Worm (Caenorhabditis elegans) whole organism, early embryonic: ENCODE data around the gene pgp-14.

Experiments
- B0310.2 ChIP-seq: sonication (generic microtip); optimal IDR thresholded peaks from 2 replicates; lab custom pipeline; 2016; ENCODE audit warnings: mild to moderate bottlenecking, missing genetic modification characterization, missing compliant biosample characterization
- F13C5.2 ChIP-seq: sonication (generic microtip); optimal IDR thresholded peaks from 2 replicates; lab custom pipeline; 2017; ENCODE audit warnings: mild to moderate bottlenecking, missing genetic modification characterization, inconsistent platforms, missing compliant biosample characterization
- aly-1 ChIP-seq: sonication (generic microtip); optimal IDR thresholded peaks from 2 replicates; lab custom pipeline; 2016; ENCODE audit warnings: missing genetic modification characterization, missing compliant biosample characterization
- ama-1 ChIP-seq: fragments of 150-350 bp; optimal IDR thresholded peaks from 2 replicates; lab custom pipeline; 2014
- ceh-13 ChIP-seq: fragments of 200-800 bp; sonication (Bioruptor generic); optimal IDR thresholded peaks from 2 replicates; lab custom pipeline; 2018; ENCODE audit warnings: mild to moderate bottlenecking, missing genetic modification characterization, missing compliant biosample characterization
- ceh-36 ChIP-seq: sonication (generic microtip); optimal IDR thresholded peaks from 2 replicates; lab custom pipeline; 2016; ENCODE audit warnings: missing genetic modification characterization, inconsistent platforms, missing compliant biosample characterization
- ets-7 ChIP-seq: sonication (generic microtip); optimal IDR thresholded peaks from 2 replicates; lab custom pipeline; 2016; ENCODE audit warnings: missing genotype, missing genetic modification characterization, missing compliant biosample characterization
- flt-1 ChIP-seq: fragments of 200-800 bp; sonication (Bioruptor generic); IDR thresholded peaks from 2 replicates; pipeline ENCODE4 v1.3.6; 2022; ENCODE audit warnings: missing genetic modification characterization, missing compliant biosample characterization
- hmbx-1 ChIP-seq: sonication (generic microtip); optimal IDR thresholded peaks from 2 replicates; lab custom pipeline; 2016; ENCODE audit warnings: mild to moderate bottlenecking, missing genetic modification characterization, missing compliant biosample characterization
- hmg-4 ChIP-seq: fragments of 200-800 bp; sonication (Bioruptor generic); optimal IDR thresholded peaks from 2 replicates; lab custom pipeline; 2018; ENCODE audit warnings: mild to moderate bottlenecking, missing genetic modification characterization, missing compliant biosample characterization
- hnd-1 ChIP-seq: sonication (generic microtip); optimal IDR thresholded peaks from 2 replicates; lab custom pipeline; 2016; ENCODE audit warnings: missing genetic modification characterization, missing compliant biosample characterization
- pes-1 ChIP-seq: fragments of 200-800 bp; sonication (Bioruptor generic); IDR thresholded peaks from 2 replicates; pipeline ENCODE4 v1.3.6; 2022; ENCODE audit warnings: missing genetic modification reagents, missing genetic modification characterization, missing compliant biosample characterization
- scrt-1 ChIP-seq: fragments of 200-800 bp; sonication (Bioruptor generic); IDR thresholded peaks from 2 replicates; pipeline ENCODE4 v1.3.6; 2022; ENCODE audit warnings: missing genetic modification characterization, missing compliant biosample characterization
- sea-1 ChIP-seq: fragments of 200-800 bp; sonication (Bioruptor generic); conservative IDR thresholded peaks from 2 replicates; pipeline ENCODE4 v1.3.6; 2022; ENCODE audit warnings: missing genetic modification characterization, missing compliant biosample characterization
- tbx-11 ChIP-seq: fragments of 200-800 bp; sonication (Bioruptor generic); IDR thresholded peaks from 2 replicates; pipeline ENCODE4 v1.3.6; 2022; ENCODE audit warnings: missing genetic modification characterization, missing compliant biosample characterization
- tbx-37 ChIP-seq: fragments of 200-800 bp; sonication (Bioruptor generic); conservative IDR thresholded peaks from 2 replicates; pipeline ENCODE4 v1.3.6; 2022; ENCODE audit warnings: missing genetic modification reagents, missing genetic modification characterization, missing compliant biosample characterization
- tra-4 ChIP-seq: sonication (generic microtip); optimal IDR thresholded peaks from 2 replicates; lab custom pipeline; 2017; ENCODE audit warnings: missing genetic modification characterization, missing compliant biosample characterization

The pgp-14 gene

DNA sequence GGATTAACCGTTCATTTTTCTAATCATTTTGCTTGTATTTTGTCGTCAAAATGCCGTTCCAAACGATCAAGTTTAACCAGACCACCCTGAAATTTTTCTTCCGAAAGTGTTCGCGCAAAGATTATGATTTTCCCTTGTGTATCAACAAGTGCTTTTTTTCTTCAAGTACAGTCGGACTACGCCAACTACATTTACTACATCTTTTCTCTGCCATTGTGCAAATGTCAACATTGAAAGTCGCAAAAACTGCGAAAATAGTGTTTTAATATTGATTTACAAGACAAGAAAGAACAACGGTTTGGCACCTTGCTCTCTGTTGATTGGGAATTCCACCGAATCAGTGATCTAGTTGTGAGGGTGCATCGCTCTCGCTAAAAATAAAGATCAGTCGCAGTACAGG, 1.4 kb upstream of the pgp-14 start:
- TF ChIP-seq hnd-1 (tag; lab: Kevin White, UChicago) (no peak), aly-1 (no peak), sea-1 (no peak), ama-1 (lab: Kevin White, UChicago) (no peak), tra-4 (tag; lab: Kevin White, UChicago) (no peak), B0310.2 (tag; lab: Kevin White, UChicago) (no peak), tbx-11 (no peak)

DNA sequence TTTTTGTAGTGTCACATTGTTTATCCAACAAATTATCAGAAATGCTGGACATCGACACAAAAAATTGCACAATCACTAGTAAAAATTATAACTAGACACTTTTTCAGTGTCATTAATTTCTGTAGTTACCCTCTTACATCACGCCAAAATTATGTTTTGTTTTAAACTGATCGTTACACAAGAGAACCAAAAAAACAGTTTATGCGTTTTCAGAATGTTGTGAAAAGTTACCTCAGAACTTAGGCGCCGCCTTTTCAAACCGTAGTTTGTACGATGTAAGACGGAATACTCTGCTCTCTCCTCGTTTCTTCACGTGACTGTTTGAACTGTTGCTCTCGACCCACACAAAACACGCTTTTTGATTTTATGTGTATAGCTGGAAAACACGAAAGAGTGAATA, 10.9 kb downstream of the pgp-14 start, which contains the start of gene pgp-13:
Gene pgp-13, plus strand, starts transcription at position 301 of the 400 bp plus-strand sequence.
- no peak for TF ChIP-seq hnd-1 (tag; lab: Kevin White, UChicago)
- no peak for TF ChIP-seq tbx-11
- TF ChIP-seq ets-7 (tag; lab: Kevin White, UChicago): no peak

DNA sequence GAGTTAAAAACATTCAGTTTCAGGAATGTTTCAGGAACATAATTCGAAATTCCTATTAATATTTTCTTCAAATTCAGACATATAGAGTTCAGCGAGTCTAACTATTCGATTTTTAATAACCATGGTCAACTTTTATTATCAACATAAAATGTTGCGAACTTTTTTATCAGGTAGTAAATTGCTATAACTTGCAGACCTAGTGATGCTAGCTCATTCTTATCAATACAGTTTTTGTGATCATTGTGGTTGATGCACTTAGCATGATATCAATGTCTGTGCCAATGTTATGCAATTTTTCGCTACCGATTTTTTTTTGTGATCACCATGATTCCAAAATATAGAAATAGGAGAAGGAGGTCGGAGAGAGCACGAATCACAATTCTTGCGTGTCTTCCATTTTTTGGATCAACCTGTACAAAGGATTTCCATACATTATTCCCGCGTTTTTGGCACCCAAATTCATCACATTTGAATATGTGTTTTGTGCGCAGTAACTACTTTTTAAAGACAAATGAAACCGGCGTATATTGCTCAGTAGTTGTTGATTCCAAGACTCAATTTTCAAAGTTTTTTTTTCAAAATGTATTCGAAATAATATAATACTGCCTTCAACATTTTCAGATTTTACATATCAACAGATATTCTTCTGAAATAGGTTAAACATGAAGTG, 18.1 kb downstream of the pgp-14 start, which contains the start of gene pgp-12:
Gene pgp-12, plus strand, starts transcription at position 620 of the 670 bp plus-strand sequence.
- TF ChIP-seq tra-4 (tag; lab: Kevin White, UChicago) (no peak), ceh-13 (GFP tag; lab: Kevin White, UChicago) (no peak), sea-1 (no peak), flt-1 (GFP tag; lab: Robert Waterston, UW) (no peak)

ce11 chrX:12730075-12730474, 19.3 kb downstream of the pgp-14 start:
- TF ChIP-seq tra-4 (tag; lab: Kevin White, UChicago): no peak
- TF ChIP-seq tbx-11: no peak
- no peak for TF ChIP-seq aly-1
- TF ChIP-seq ama-1 (lab: Kevin White, UChicago): no peak
- TF ChIP-seq sea-1: no peak
- no peak for TF ChIP-seq pes-1
- TF ChIP-seq hmbx-1 (tag; lab: Kevin White, UChicago): no peak
- TF ChIP-seq ets-7 (tag; lab: Kevin White, UChicago): no peak
- TF ChIP-seq scrt-1 (GFP tag; lab: Robert Waterston, UW): no peak

DNA sequence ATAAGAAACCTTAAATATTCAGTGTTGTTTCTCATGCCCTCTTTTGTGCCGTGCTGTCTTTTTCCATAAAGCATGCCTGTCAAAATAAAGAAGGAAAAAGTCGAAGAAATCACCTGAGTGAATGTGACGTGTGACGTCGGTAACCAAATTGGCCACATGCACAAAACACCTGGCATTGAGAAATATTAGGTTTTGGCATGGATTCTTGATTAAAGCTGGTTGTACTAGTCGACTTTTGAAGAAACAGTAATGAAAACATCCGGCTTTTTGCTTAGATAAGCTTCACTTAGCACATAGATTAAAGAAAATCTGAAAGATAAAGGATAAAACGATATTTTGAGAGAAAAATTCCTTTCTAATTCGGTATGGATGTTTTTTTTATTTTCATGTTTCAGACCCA, 23.3 kb downstream of the pgp-14 start:
- TF ChIP-seq ets-7 (tag; lab: Kevin White, UChicago) (no peak), pes-1 (no peak), tbx-37 (GFP tag; lab: Robert Waterston, UW) (no peak), hmg-4 (GFP tag; lab: Kevin White, UChicago) (no peak), flt-1 (GFP tag; lab: Robert Waterston, UW) (no peak)

- no peak for TF ChIP-seq ama-1 (lab: Kevin White, UChicago)
- TF ChIP-seq tbx-37 (GFP tag; lab: Robert Waterston, UW): no peak
- TF ChIP-seq hmbx-1 (tag; lab: Kevin White, UChicago): no peak
- TF ChIP-seq F13C5.2 (tag; lab: Kevin White, UChicago): no peak
- no peak for TF ChIP-seq aly-1
- no peak for TF ChIP-seq ceh-36 (tag; lab: Kevin White, UChicago)
- no peak for TF ChIP-seq flt-1 (GFP tag; lab: Robert Waterston, UW)
- no peak for TF ChIP-seq hnd-1 (tag; lab: Kevin White, UChicago)
- TF ChIP-seq tbx-11: no peak
Observed at ce11 chrX:12721429-12721828, 28.0 kb downstream of the pgp-14 start.

DNA sequence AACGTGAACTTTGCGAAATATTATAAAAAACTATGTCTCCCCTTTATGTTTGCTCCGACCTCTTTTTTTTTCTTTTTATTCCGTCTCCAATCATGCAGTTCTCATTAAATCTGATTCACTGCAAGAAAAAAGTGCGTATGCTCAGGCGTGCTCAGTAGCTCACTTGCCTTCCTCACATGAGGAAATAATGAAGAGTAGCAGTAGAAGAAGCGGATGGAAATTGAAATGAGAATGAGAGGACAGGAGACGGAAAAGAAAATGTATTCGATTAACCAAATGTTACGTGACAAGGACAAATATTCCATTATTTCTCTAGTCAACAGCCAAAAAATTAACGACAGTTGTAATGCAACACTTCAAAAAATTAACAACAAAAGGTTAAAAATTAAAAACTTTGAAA, 36.4 kb downstream of the pgp-14 start:
- no peak for TF ChIP-seq B0310.2 (tag; lab: Kevin White, UChicago)
- TF ChIP-seq aly-1: no peak
- TF ChIP-seq F13C5.2 (tag; lab: Kevin White, UChicago): no peak
- TF ChIP-seq scrt-1 (GFP tag; lab: Robert Waterston, UW): no peak
- TF ChIP-seq ceh-36 (tag; lab: Kevin White, UChicago): no peak
- TF ChIP-seq pes-1: no peak
- no peak for TF ChIP-seq hmg-4 (GFP tag; lab: Kevin White, UChicago)
- no peak for TF ChIP-seq ets-7 (tag; lab: Kevin White, UChicago)
- no peak for TF ChIP-seq sea-1
- TF ChIP-seq hmbx-1 (tag; lab: Kevin White, UChicago): no peak
- TF ChIP-seq tbx-11: no peak
- TF ChIP-seq ama-1 (lab: Kevin White, UChicago): no peak
- no peak for TF ChIP-seq tbx-37 (GFP tag; lab: Robert Waterston, UW)
- TF ChIP-seq tra-4 (tag; lab: Kevin White, UChicago): no peak
- no peak for TF ChIP-seq flt-1 (GFP tag; lab: Robert Waterston, UW)
- no peak for TF ChIP-seq ceh-13 (GFP tag; lab: Kevin White, UChicago)
- no peak for TF ChIP-seq hnd-1 (tag; lab: Kevin White, UChicago)

DNA sequence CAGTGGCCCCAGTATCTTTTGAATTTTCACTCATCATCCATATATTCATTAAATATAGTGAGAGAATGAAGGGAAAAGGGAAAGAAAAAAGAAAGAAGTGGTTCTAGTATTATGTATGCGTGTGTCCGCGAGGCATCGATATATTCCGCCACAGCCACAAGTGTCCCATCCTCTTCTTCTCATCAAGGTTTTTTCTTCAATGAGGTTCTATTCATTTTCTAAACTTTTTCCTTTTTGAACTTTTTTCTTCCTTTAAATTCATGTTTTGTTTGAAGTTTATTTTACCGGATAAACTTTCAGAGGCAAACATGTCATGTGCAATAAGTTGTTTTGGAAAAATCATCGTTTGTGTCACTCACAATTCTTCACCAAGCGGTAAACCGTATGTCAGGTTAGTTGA, 37.0 kb downstream of the pgp-14 start, which contains the start of gene rgs-2:
Gene rgs-2, plus strand, starts transcription at position 301 of the 400 bp plus-strand sequence.
- no peak for TF ChIP-seq hnd-1 (tag; lab: Kevin White, UChicago)
- no peak for TF ChIP-seq scrt-1 (GFP tag; lab: Robert Waterston, UW)
- no peak for TF ChIP-seq hmbx-1 (tag; lab: Kevin White, UChicago)
- no peak for TF ChIP-seq tbx-11

- no peak for TF ChIP-seq tbx-37 (GFP tag; lab: Robert Waterston, UW)
- TF ChIP-seq ama-1 (lab: Kevin White, UChicago): no peak
- no peak for TF ChIP-seq hnd-1 (tag; lab: Kevin White, UChicago)
- no peak for TF ChIP-seq ceh-13 (GFP tag; lab: Kevin White, UChicago)
- TF ChIP-seq flt-1 (GFP tag; lab: Robert Waterston, UW): no peak
- no peak for TF ChIP-seq tra-4 (tag; lab: Kevin White, UChicago)
- no peak for TF ChIP-seq ets-7 (tag; lab: Kevin White, UChicago)
- TF ChIP-seq pes-1: no peak
- no peak for TF ChIP-seq sea-1
- no peak for TF ChIP-seq F13C5.2 (tag; lab: Kevin White, UChicago)
- no peak for TF ChIP-seq ceh-36 (tag; lab: Kevin White, UChicago)
- TF ChIP-seq B0310.2 (tag; lab: Kevin White, UChicago): no peak
- no peak for TF ChIP-seq hmg-4 (GFP tag; lab: Kevin White, UChicago)
- no peak for TF ChIP-seq scrt-1 (GFP tag; lab: Robert Waterston, UW)
Observed at ce11 chrX:12704721-12705120, 44.7 kb downstream of the pgp-14 start, which contains the start of gene nhr-272. nhr-272 (minus strand) TSS chrX:12704821.
